Fruit fly (Drosophila melanogaster) whole organism, wandering third instar larva: ENCODE measurements around the gene CG43156.

Experiments used
- Abd-B ChIP-seq: fragments of >200 bp; optimal IDR thresholded peaks from 2 replicates; lab custom pipeline; 2017; ENCODE audit warnings: missing biosample characterization, missing genetic modification characterization
- CG32264 ChIP-seq: fragments of 200-800 bp; sonication (Bioruptor generic); optimal IDR thresholded peaks from 2 replicates; lab custom pipeline; 2016; ENCODE audit warnings: missing biosample characterization, missing genetic modification characterization
- CrebA ChIP-seq: fragments of 200-800 bp; sonication (Bioruptor generic); optimal IDR thresholded peaks from 2 replicates; lab custom pipeline; 2016; ENCODE audit warnings: missing biosample characterization, mild to moderate bottlenecking, missing genetic modification characterization, borderline replicate concordance
- Dfd ChIP-seq: fragments of >200 bp; optimal IDR thresholded peaks from 2 replicates; lab custom pipeline; 2017; ENCODE audit warnings: missing biosample characterization, missing genetic modification characterization
- Dif ChIP-seq: fragments of 200-275, 200-300 bp; sonication (Bioruptor generic); optimal IDR thresholded peaks from 2 replicates; lab custom pipeline; 2018; ENCODE audit warnings: missing biosample characterization, missing genetic modification characterization; ENCODE audit not compliant: partially characterized antibody
- GATAd ChIP-seq: sonication (Bioruptor generic); optimal IDR thresholded peaks from 2 replicates; lab custom pipeline; 2016; ENCODE audit warnings: missing biosample characterization, missing genetic modification characterization
- HLH106 ChIP-seq: fragments of 200-800 bp; optimal IDR thresholded peaks from 3 replicates; lab custom pipeline; 2019; ENCODE audit warnings: missing biosample characterization, mild to moderate bottlenecking, missing genetic modification characterization, moderate library complexity
- Hnf4 ChIP-seq: fragments of 200-800 bp; sonication (Bioruptor generic); optimal IDR thresholded peaks from 2 replicates; lab custom pipeline; 2016; ENCODE audit warnings: missing biosample characterization, mild to moderate bottlenecking, missing genetic modification characterization
- Hr83 ChIP-seq: fragments of 200-300 bp; sonication (Bioruptor generic); optimal IDR thresholded peaks from 2 replicates; lab custom pipeline; 2016; ENCODE audit warnings: missing biosample characterization, mild to moderate bottlenecking, missing genetic modification characterization, moderate library complexity; ENCODE audit not compliant: poor library complexity, severe bottlenecking
- Jra ChIP-seq: sonication (Bioruptor generic); optimal IDR thresholded peaks from 2 replicates; lab custom pipeline; 2016; ENCODE audit warnings: missing biosample characterization, missing genetic modification characterization
- Mio ChIP-seq: sonication (Bioruptor generic); optimal IDR thresholded peaks from 2 replicates; lab custom pipeline; 2016; ENCODE audit warnings: missing biosample characterization, missing genetic modification characterization
- Myc ChIP-seq: fragments of >200 bp; optimal IDR thresholded peaks from 2 replicates; lab custom pipeline; 2017
- N ChIP-seq: fragments of >200 bp; optimal IDR thresholded peaks from 2 replicates; lab custom pipeline; 2018; ENCODE audit warnings: missing biosample characterization, missing external identifiers, missing genetic modification characterization
- OdsH ChIP-seq: fragments of 200-800 bp; sonication (Bioruptor generic); optimal IDR thresholded peaks from 2 replicates; lab custom pipeline; 2016; ENCODE audit warnings: missing biosample characterization, mild to moderate bottlenecking, missing genetic modification characterization
- Rel ChIP-seq, 2 experiments: fragments of 200-800 bp; sonication (Bioruptor generic) in 1 of 2; optimal IDR thresholded peaks; 2 replicates in 1 of 2; 3 replicates in 1 of 2; lab custom pipeline; 2016 to 2019; ENCODE audit warnings: mild to moderate bottlenecking in 2 of 2, missing biosample characterization in 2 of 2, missing genetic modification characterization in 2 of 2, moderate library complexity in 1 of 2
- Sp1 ChIP-seq: fragments of 200-800 bp; sonication (Bioruptor generic); optimal IDR thresholded peaks from 3 replicates; lab custom pipeline; 2019; ENCODE audit warnings: missing biosample characterization, mild to moderate bottlenecking, missing genetic modification characterization, moderate library complexity
- Vsx2 ChIP-seq: fragments of 200-300, 225-300 bp; sonication (Bioruptor generic); optimal IDR thresholded peaks from 2 replicates; lab custom pipeline; 2018; ENCODE audit warnings: missing biosample characterization, missing genetic modification characterization; ENCODE audit not compliant: partially characterized antibody
- br ChIP-seq: fragments of 200-800 bp; sonication (Bioruptor generic); optimal IDR thresholded peaks from 2 replicates; lab custom pipeline; 2016; ENCODE audit warnings: missing biosample characterization, missing genetic modification characterization
- dsf ChIP-seq: sonication (Bioruptor generic); optimal IDR thresholded peaks from 2 replicates; lab custom pipeline; 2016; ENCODE audit warnings: missing biosample characterization, missing genetic modification characterization, borderline replicate concordance
- ey ChIP-seq: fragments of 200-800 bp; sonication (Bioruptor generic); optimal IDR thresholded peaks from 2 replicates; lab custom pipeline; 2016; ENCODE audit warnings: missing biosample characterization, missing genetic modification characterization
- foxo ChIP-seq, 2 experiments: fragments of 200-800 bp; sonication (Bioruptor generic); optimal IDR thresholded peaks; 2 replicates in 1 of 2; 3 replicates in 1 of 2; lab custom pipeline; 2016 to 2017; ENCODE audit warnings: missing biosample characterization in 2 of 2, missing genetic modification characterization in 2 of 2
- fru ChIP-seq: fragments of 200-800 bp; sonication (Bioruptor generic); optimal IDR thresholded peaks from 3 replicates; lab custom pipeline; 2016; ENCODE audit warnings: missing biosample characterization, mild to moderate bottlenecking, missing genetic modification characterization
- h ChIP-seq: fragments of 200-800 bp; sonication (Bioruptor generic); optimal IDR thresholded peaks from 3 replicates; lab custom pipeline; 2016; ENCODE audit warnings: missing biosample characterization, mild to moderate bottlenecking, missing genetic modification characterization
- jim ChIP-seq: fragments of 175-275, 200-325 bp; sonication (Bioruptor generic); optimal IDR thresholded peaks from 2 replicates; lab custom pipeline; 2016; ENCODE audit warnings: missing biosample characterization, mild to moderate bottlenecking, missing genetic modification characterization
- lola ChIP-seq: fragments of >200 bp; optimal IDR thresholded peaks from 2 replicates; lab custom pipeline; 2017; ENCODE audit warnings: missing biosample characterization, missing genetic modification characterization
- pan ChIP-seq: fragments of >200 bp; optimal IDR thresholded peaks from 2 replicates; lab custom pipeline; 2017
- psq ChIP-seq: fragments of 200-800 bp; sonication (Bioruptor generic); optimal IDR thresholded peaks from 3 replicates; lab custom pipeline; 2017; ENCODE audit warnings: missing biosample characterization, mild to moderate bottlenecking, missing genetic modification characterization, moderate library complexity
- rgr ChIP-seq: fragments of 200-800 bp; sonication (Bioruptor generic); optimal IDR thresholded peaks from 3 replicates; lab custom pipeline; 2016; ENCODE audit warnings: missing biosample characterization, mild to moderate bottlenecking, missing genetic modification characterization
- sage ChIP-seq: fragments of 200-800 bp; sonication (Bioruptor generic); optimal IDR thresholded peaks from 2 replicates; lab custom pipeline; 2016; ENCODE audit warnings: missing biosample characterization, mild to moderate bottlenecking, missing genetic modification characterization
- sv ChIP-seq: fragments of 200-800 bp; sonication (Bioruptor generic); optimal IDR thresholded peaks from 3 replicates; lab custom pipeline; 2016; ENCODE audit warnings: missing biosample characterization, missing genetic modification characterization
- woc ChIP-seq: sonication (Bioruptor generic); optimal IDR thresholded peaks from 2 replicates; lab custom pipeline; 2016; ENCODE audit warnings: missing biosample characterization, mild to moderate bottlenecking, missing genetic modification characterization

The CG43156 gene

dm6 chrX:11905144-11905543 lies 1.5 kb downstream of the CG43156 start, which contains the start of gene Upf1:
Gene Upf1, minus strand, starts transcription at chrX:11905371.
- TF ChIP-seq CrebA (GFP tag; lab: Kevin White, UChicago) (no peak), ey (GFP tag; lab: Kevin White, UChicago) (peak; percentile 6), HLH106 (tag; lab: Kevin White, UChicago) (no peak), h (GFP tag; lab: Kevin White, UChicago) (no peak), woc (GFP tag; lab: Kevin White, UChicago) (no peak), fru (GFP tag; lab: Kevin White, UChicago) (peak; percentile 83), Hnf4 (GFP tag; lab: Kevin White, UChicago) (no peak), Dif (GFP tag; lab: Kevin White, UChicago) (no peak)
- TF ChIP-seq, all 38 proteins: peak for 2

DNA sequence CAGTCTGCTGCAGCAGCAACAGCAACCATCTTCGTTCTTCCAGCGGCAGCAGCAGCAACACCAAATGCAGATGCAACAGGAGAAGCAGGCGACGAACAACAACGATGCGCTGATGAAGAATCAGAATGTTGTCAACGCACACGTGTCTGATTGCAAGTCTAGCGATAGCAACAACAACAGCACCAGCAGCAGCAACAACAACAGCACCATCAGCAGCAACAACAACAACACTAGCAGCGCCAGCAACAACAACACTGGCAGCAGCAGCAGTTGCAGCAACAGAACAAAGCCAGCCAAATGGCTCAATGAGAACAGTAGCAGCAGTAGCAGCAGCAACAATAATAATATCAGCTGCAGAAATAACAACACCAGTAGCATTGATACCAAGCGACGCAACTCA lies 11.5 kb downstream of the CG43156 start:
- TF ChIP-seq Dfd (GFP tag; lab: Kevin White, UChicago) (peak; percentile 77), rgr (no peak)
- TF ChIP-seq, all 38 proteins: peak for 1

- TF ChIP-seq CrebA (GFP tag; lab: Kevin White, UChicago) (no peak), br (GFP tag; lab: Kevin White, UChicago) (no peak), foxo (GFP tag; optimal IDR thresholded peaks at IDR 0.05; lab: Kevin White, UChicago) (no peak)
- TF ChIP-seq, all 38 proteins: peak for 0
These were observed 12.5 kb downstream of the CG43156 start for dm6 chrX:11894198-11894597.

DNA sequence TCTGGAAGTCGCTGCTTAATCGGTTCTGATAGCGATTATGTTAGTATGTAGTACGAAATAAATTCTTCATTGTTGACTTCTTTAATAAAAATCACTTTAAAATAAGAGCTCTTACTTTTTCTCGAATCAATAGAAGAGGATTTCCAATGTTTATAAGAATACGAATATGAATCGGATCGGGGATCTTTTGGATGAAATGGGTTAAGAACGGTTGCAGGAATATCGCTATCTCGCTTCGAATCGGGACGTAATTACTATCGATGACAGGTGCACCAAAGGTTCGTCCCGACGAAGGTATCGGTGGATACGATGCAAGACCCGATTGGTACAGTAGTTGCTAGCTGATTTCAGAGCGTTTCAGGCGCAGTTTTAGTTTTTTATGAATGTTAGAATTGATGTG lies 13.0 kb downstream of the CG43156 start, which contains the start of gene wisp:
Gene wisp (plus strand): TSS at position 301 of the 400 bp plus-strand sequence.
- TF ChIP-seq Hr83 (GFP tag; lab: Kevin White, UChicago) (no peak), N (GFP tag; lab: Kevin White, UChicago) (no peak), Hnf4 (GFP tag; lab: Kevin White, UChicago) (no peak), Dfd (GFP tag; lab: Kevin White, UChicago) (no peak), Abd-B (no peak), CG32264 (GFP tag; lab: Kevin White, UChicago) (no peak), jim (no peak), ey (GFP tag; lab: Kevin White, UChicago) (no peak), br (GFP tag; lab: Kevin White, UChicago) (no peak), Rel (GFP tag; optimal IDR thresholded peaks at IDR 0.05; lab: Kevin White, UChicago) (no peak), Rel (tag; optimal IDR thresholded peaks at IDR 0.05; lab: Kevin White, UChicago) (no peak), psq (GFP tag; lab: Kevin White, UChicago) (no peak), fru (GFP tag; lab: Kevin White, UChicago) (no peak), Sp1 (GFP tag; lab: Kevin White, UChicago) (no peak), dsf (no peak), lola (no peak), CrebA (GFP tag; lab: Kevin White, UChicago) (no peak)

dm6 chrX:11891682-11892179 lies 14.9 kb downstream of the CG43156 start, which contains the start of gene sicily:
Gene sicily, plus strand, starts transcription at chrX:11891732.
- TF ChIP-seq jim (no peak), sage (GFP tag; lab: Kevin White, UChicago) (no peak), Vsx2 (no peak), pan (lab: Kevin White, UChicago) (no peak), sv (GFP tag; lab: Kevin White, UChicago) (no peak), CrebA (GFP tag; lab: Kevin White, UChicago) (no peak), Mio (GFP tag; lab: Kevin White, UChicago) (no peak), GATAd (GFP tag; lab: Kevin White, UChicago) (no peak), rgr (no peak), HLH106 (tag; lab: Kevin White, UChicago) (no peak), N (GFP tag; lab: Kevin White, UChicago) (no peak), OdsH (no peak), h (GFP tag; lab: Kevin White, UChicago) (no peak), Myc (no peak), Jra (GFP tag; lab: Kevin White, UChicago) (no peak), fru (GFP tag; lab: Kevin White, UChicago) (no peak), CG32264 (GFP tag; lab: Kevin White, UChicago) (no peak), Dif (GFP tag; lab: Kevin White, UChicago) (no peak), Hr83 (GFP tag; lab: Kevin White, UChicago) (no peak)
- TF ChIP-seq, all 38 proteins: peak for 0
